Fruit fly (Drosophila melanogaster) whole organism, pupa: ENCODE data around the gene B9d2.

Experiments
- CG10348 ChIP-seq: fragments of 200-800 bp; sonication (Bioruptor generic); IDR thresholded peaks from 2 replicates; pipeline ENCODE4 v1.3.6; 2022; ENCODE audit warnings: missing biosample characterization, missing genetic modification characterization
- CG12605 ChIP-seq: fragments of 200-800 bp; sonication (Bioruptor generic); IDR thresholded peaks from 2 replicates; pipeline ENCODE4 v1.3.6; 2022; ENCODE audit warnings: missing biosample characterization, missing genetic modification characterization
- CG15710 ChIP-seq: fragments of 200-800 bp; sonication (Bioruptor generic); optimal IDR thresholded peaks from 2 replicates; lab custom pipeline; 2018; ENCODE audit warnings: missing biosample characterization, mild to moderate bottlenecking, missing genetic modification characterization, moderate library complexity
- CG32121 ChIP-seq: fragments of 200-800 bp; sonication (Bioruptor generic); IDR thresholded peaks from 2 replicates; pipeline ENCODE4 v1.3.6; 2022; ENCODE audit warnings: missing biosample characterization, missing genetic modification characterization
- CG4496 ChIP-seq: fragments of 200-800 bp; sonication (Bioruptor generic); IDR thresholded peaks from 3 replicates; pipeline ENCODE4 v1.3.6; 2022; ENCODE audit warnings: missing biosample characterization, missing genetic modification characterization
- CG8301 ChIP-seq: fragments of 200-800 bp; sonication (Bioruptor generic); optimal IDR thresholded peaks from 2 replicates; lab custom pipeline; 2018; ENCODE audit warnings: missing biosample characterization, mild to moderate bottlenecking, missing genetic modification characterization
- D1 ChIP-seq: fragments of 200-800 bp; sonication (Bioruptor generic); optimal IDR thresholded peaks from 2 replicates; lab custom pipeline; 2018; ENCODE audit warnings: missing biosample characterization, mild to moderate bottlenecking, missing genetic modification characterization, moderate library complexity
- EcR ChIP-seq: fragments of 200-800 bp; sonication (Bioruptor generic); optimal IDR thresholded peaks from 3 replicates; lab custom pipeline; 2019; ENCODE audit warnings: missing biosample characterization, missing genetic modification characterization, mild to moderate bottlenecking, moderate library complexity, missing genetic modification reagents
- gl ChIP-seq: fragments of 200-800 bp; sonication (Bioruptor generic); optimal IDR thresholded peaks from 2 replicates; lab custom pipeline; 2018; ENCODE audit warnings: missing biosample characterization, mild to moderate bottlenecking, missing genetic modification characterization
- rn ChIP-seq: fragments of 200-800 bp; sonication (Bioruptor generic); IDR thresholded peaks from 2 replicates; pipeline ENCODE4 v1.3.6; 2022; ENCODE audit warnings: missing biosample characterization, missing genetic modification characterization

DNA sequence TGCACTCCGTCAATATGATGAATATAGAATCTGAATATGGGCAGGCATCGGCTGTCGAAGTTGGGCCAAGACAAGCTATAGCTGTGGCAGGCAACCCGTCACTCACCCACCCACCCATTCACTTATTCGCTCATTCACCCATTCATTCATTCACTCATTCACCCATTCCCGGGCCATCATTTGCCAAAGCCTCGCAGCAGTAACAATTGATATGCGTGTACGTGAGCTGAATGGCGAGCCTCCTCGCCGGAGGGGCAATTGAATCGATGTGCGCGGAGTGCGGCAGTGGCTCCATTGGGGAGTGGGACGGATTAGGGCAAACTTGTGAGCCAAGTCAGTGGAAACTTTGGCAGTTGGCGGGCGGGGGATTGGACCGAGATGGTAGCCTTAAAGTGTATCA lies 46.0 kb upstream of the B9d2 start:
- no peak for TF ChIP-seq CG4496 (GFP tag; lab: Robert Waterston, UW)
- TF ChIP-seq CG8301 (tag; lab: Kevin White, UChicago), result no peak
- TF ChIP-seq CG32121, result no peak
- TF ChIP-seq CG15710, result no peak
- no peak for TF ChIP-seq D1 (tag; lab: Kevin White, UChicago)
- TF ChIP-seq CG12605 (GFP tag; lab: Robert Waterston, UW), result no peak
- TF ChIP-seq CG10348, result no peak
- no peak for TF ChIP-seq rn
- TF ChIP-seq EcR (GFP tag; lab: Kevin White, UChicago), result no peak
- TF ChIP-seq gl, result no peak
